Worm (Caenorhabditis elegans): Measurements from ENCODE around the gene cln-3.3.

- TF ChIP-seq W03F9.2 (tag; optimal IDR thresholded peaks at IDR 0.05) = no peak
- TF ChIP-seq him-1 (tag; optimal IDR thresholded peaks at IDR 0.05) = no peak
These were observed 30.7 kb upstream of the cln-3.3 start for ce11 chrV:8652177-8652576.

Data from whole organism, L4/young adult.